Fruit fly (Drosophila melanogaster) whole organism, prepupa: ENCODE measurements around the gene CG13365.

ENCODE experiments used
- CG16779 ChIP-seq: fragments of 200-800 bp; sonication (Bioruptor generic); optimal IDR thresholded peaks from 3 replicates; lab custom pipeline; 2017; ENCODE audit warnings: missing biosample characterization, mild to moderate bottlenecking, missing genetic modification characterization
- CG31627 ChIP-seq: fragments of 200-800 bp; sonication (Bioruptor generic); optimal IDR thresholded peaks from 3 replicates; lab custom pipeline; 2016; ENCODE audit warnings: missing biosample characterization, missing genetic modification characterization
- CG4318 ChIP-seq: fragments of 200-800 bp; sonication (Bioruptor generic); optimal IDR thresholded peaks from 3 replicates; lab custom pipeline; 2017; ENCODE audit warnings: missing biosample characterization, mild to moderate bottlenecking, missing genetic modification characterization
- CG6163 ChIP-seq: fragments of 200-800 bp; sonication (Bioruptor generic); IDR thresholded peaks from 3 replicates; pipeline ENCODE4 v1.3.6; 2022; ENCODE audit warnings: missing biosample characterization, missing genetic modification characterization
- CG6854 ChIP-seq: fragments of 200-800 bp; sonication (Bioruptor generic); optimal IDR thresholded peaks from 2 replicates; lab custom pipeline; 2017; ENCODE audit warnings: missing biosample characterization, mild to moderate bottlenecking, missing genetic modification characterization
- Ets96B ChIP-seq: fragments of 200-800 bp; optimal IDR thresholded peaks from 2 replicates; lab custom pipeline; 2019; ENCODE audit warnings: missing biosample characterization, mild to moderate bottlenecking, missing genetic modification characterization, moderate library complexity
- dsx ChIP-seq: fragments of 200-800 bp; optimal IDR thresholded peaks from 3 replicates; lab custom pipeline; 2019; ENCODE audit warnings: missing biosample characterization, mild to moderate bottlenecking, missing genetic modification characterization, moderate library complexity; ENCODE audit not compliant: poor library complexity, severe bottlenecking
- fd85E ChIP-seq: fragments of 200-800 bp; sonication (Bioruptor generic); optimal IDR thresholded peaks from 3 replicates; lab custom pipeline; 2016; ENCODE audit warnings: missing biosample characterization, missing genetic modification characterization

- TF ChIP-seq fd85E (no peak), CG4318 (GFP tag; lab: Kevin White, UChicago) (no peak), CG6163 (GFP tag; lab: Robert Waterston, UW) (no peak), CG6854 (no peak), dsx (GFP tag; lab: Kevin White, UChicago) (no peak), CG16779 (tag; lab: Kevin White, UChicago) (no peak), CG31627 (GFP tag; lab: Kevin White, UChicago) (no peak), Ets96B (no peak)
Measured at dm6 chrX:597057-597456, 24.0 kb downstream of the CG13365 start.
